Fruit fly (Drosophila melanogaster): Measurements from ENCODE around the gene Ir7c.
A peak's percentile ranks its signal among the peaks of the same experiment; 100 is the strongest.

Ir7c gene

dm6 chrX:7888386-7889024 is 14.3 kb downstream of the Ir7c start, which contains the start of gene Acat1 (continued):
- TF ChIP-seq CG4282 (GFP tag; optimal IDR thresholded peaks at IDR 0.05) (no peak), CG6854 (GFP tag; optimal IDR thresholded peaks at IDR 0.05) (no peak), Xrp1 (GFP tag; IDR thresholded peaks at IDR 0.05) (peak; percentile 83), CG14441 (GFP tag; IDR thresholded peaks at IDR 0.05) (peak; percentile 58), lola (GFP tag; optimal IDR thresholded peaks at IDR 0.05) (peak in 1 of 3 experiments; percentile 30), CG13775 (GFP tag; optimal IDR thresholded peaks at IDR 0.05) (peak; percentile 47), Camta (GFP tag; optimal IDR thresholded peaks at IDR 0.05) (peak; percentile 25), Hmx (GFP tag; optimal IDR thresholded peaks at IDR 0.05) (peak; percentile 46), btn (GFP tag; optimal IDR thresholded peaks at IDR 0.05) (no peak), CG15479 (GFP tag; optimal IDR thresholded peaks at IDR 0.05) (no peak), Nf-YC (tag; optimal IDR thresholded peaks at IDR 0.05) (peak; percentile 42), CG9932 (GFP tag; IDR thresholded peaks at IDR 0.05) (peak; percentile 57), peb (GFP tag; IDR thresholded peaks at IDR 0.05) (no peak), chif (GFP tag; optimal IDR thresholded peaks at IDR 0.05) (peak; percentile 8 to 38), pfk (GFP tag; optimal IDR thresholded peaks at IDR 0.05) (no peak), CG2129 (GFP tag; IDR thresholded peaks at IDR 0.05; ENCODE audit: partially characterized antibody) (no peak), CG34224 (GFP tag; IDR thresholded peaks at IDR 0.05; ENCODE audit: partially characterized antibody) (peak; percentile 58; the same call in 2 of the 3 replicates), ranshi (GFP tag; IDR thresholded peaks at IDR 0.05) (0 out of 2 replicates have a peak, but pooled peaks have one; percentile 42), gro (GFP tag; optimal IDR thresholded peaks at IDR 0.05) (no peak), Doc3 (GFP tag; IDR thresholded peaks at IDR 0.05; ENCODE audit: partially characterized antibody) (0 out of 3 replicates have a peak, but pooled peaks have one; percentile 17), CG17385 (GFP tag; optimal IDR thresholded peaks at IDR 0.05) (no peak), CG2712 (tag; optimal IDR thresholded peaks at IDR 0.05) (peak; percentile 64), CG12769 (tag; optimal IDR thresholded peaks at IDR 0.05) (no peak), slp2 (GFP tag; optimal IDR thresholded peaks at IDR 0.05) (no peak), CG16863 (GFP tag; optimal IDR thresholded peaks at IDR 0.05) (no peak), sr (GFP tag; IDR thresholded peaks at IDR 0.05) (no peak), oc (tag; optimal IDR thresholded peaks at IDR 0.05) (no peak), CG30020 (tag; optimal IDR thresholded peaks at IDR 0.05) (no peak), lilli (GFP tag; optimal IDR thresholded peaks at IDR 0.05) (peak; percentile 80), chinmo (GFP tag; IDR thresholded peaks at IDR 0.05; ENCODE audit: partially characterized antibody) (0 out of 4 replicates have a peak, but pooled peaks have one; percentile 56), ap (GFP tag; IDR thresholded peaks at IDR 0.05) (no peak), tap (tag; optimal IDR thresholded peaks at IDR 0.05) (peak; percentile 27), ewg (GFP tag; optimal IDR thresholded peaks at IDR 0.05) (peak; percentile 17), CG42726 (GFP tag; IDR thresholded peaks at IDR 0.05; ENCODE audit: partially characterized antibody) (no peak), CG2120 (GFP tag; optimal IDR thresholded peaks at IDR 0.05) (peak; percentile 80), B-H1 (GFP tag; IDR thresholded peaks at IDR 0.05) (no peak), CG10209 (GFP tag; optimal IDR thresholded peaks at IDR 0.05) (peak; percentile 44), Hr3 (GFP tag; optimal IDR thresholded peaks at IDR 0.05) (peak; percentile 35), run (tag; optimal IDR thresholded peaks at IDR 0.05) (no peak), Meics (GFP tag; optimal IDR thresholded peaks at IDR 0.05) (peak; percentile 52), sc (optimal IDR thresholded peaks at IDR 0.05) (no peak), sc (GFP tag; optimal IDR thresholded peaks at IDR 0.05) (no peak), az2 (GFP tag; optimal IDR thresholded peaks at IDR 0.05) (peak; percentile 49), br (optimal IDR thresholded peaks at IDR 0.05) (no peak), z (GFP tag; IDR thresholded peaks at IDR 0.05) (no peak), nau (GFP tag; optimal IDR thresholded peaks at IDR 0.05) (no peak), Dll (GFP tag; IDR thresholded peaks at IDR 0.05; ENCODE audit: partially characterized antibody) (peak; percentile 61; the same call in 3 of the 4 replicates), CG16813 (GFP tag; IDR thresholded peaks at IDR 0.05; ENCODE audit: partially characterized antibody) (no peak), D19B (GFP tag; optimal IDR thresholded peaks at IDR 0.05) (no peak), tgo (GFP tag; IDR thresholded peaks at IDR 0.05) (peak; percentile 51)

All from whole organism, embryonic.